Fruit fly (Drosophila melanogaster) whole organism, wandering third instar larva: Measurements from ENCODE around the gene CG34296.

Experiments
- Abd-B ChIP-seq: fragments of >200 bp; optimal IDR thresholded peaks from 2 replicates; lab custom pipeline; 2017; ENCODE audit warnings: missing biosample characterization, missing genetic modification characterization
- CG32264 ChIP-seq: fragments of 200-800 bp; sonication (Bioruptor generic); optimal IDR thresholded peaks from 2 replicates; lab custom pipeline; 2016; ENCODE audit warnings: missing biosample characterization, missing genetic modification characterization
- CG9705 ChIP-seq: fragments of 200-800 bp; sonication (Bioruptor generic); optimal IDR thresholded peaks from 2 replicates; lab custom pipeline; 2018; ENCODE audit warnings: missing biosample characterization, mild to moderate bottlenecking, missing genetic modification characterization
- CrebA ChIP-seq: fragments of 200-800 bp; sonication (Bioruptor generic); optimal IDR thresholded peaks from 2 replicates; lab custom pipeline; 2016; ENCODE audit warnings: missing biosample characterization, mild to moderate bottlenecking, missing genetic modification characterization, borderline replicate concordance
- Dfd ChIP-seq: fragments of >200 bp; optimal IDR thresholded peaks from 2 replicates; lab custom pipeline; 2017; ENCODE audit warnings: missing biosample characterization, missing genetic modification characterization
- Dif ChIP-seq: fragments of 200-275, 200-300 bp; sonication (Bioruptor generic); optimal IDR thresholded peaks from 2 replicates; lab custom pipeline; 2018; ENCODE audit warnings: missing biosample characterization, missing genetic modification characterization; ENCODE audit not compliant: partially characterized antibody
- GATAd ChIP-seq: sonication (Bioruptor generic); optimal IDR thresholded peaks from 2 replicates; lab custom pipeline; 2016; ENCODE audit warnings: missing biosample characterization, missing genetic modification characterization
- HLH106 ChIP-seq: fragments of 200-800 bp; optimal IDR thresholded peaks from 3 replicates; lab custom pipeline; 2019; ENCODE audit warnings: missing biosample characterization, mild to moderate bottlenecking, missing genetic modification characterization, moderate library complexity
- Hnf4 ChIP-seq: fragments of 200-800 bp; sonication (Bioruptor generic); optimal IDR thresholded peaks from 2 replicates; lab custom pipeline; 2016; ENCODE audit warnings: missing biosample characterization, mild to moderate bottlenecking, missing genetic modification characterization
- Hr78 ChIP-seq: fragments of >200 bp; optimal IDR thresholded peaks from 2 replicates; lab custom pipeline; 2017; ENCODE audit warnings: missing biosample characterization, missing genetic modification characterization
- Hr83 ChIP-seq: fragments of 200-300 bp; sonication (Bioruptor generic); optimal IDR thresholded peaks from 2 replicates; lab custom pipeline; 2016; ENCODE audit warnings: missing biosample characterization, mild to moderate bottlenecking, missing genetic modification characterization, moderate library complexity; ENCODE audit not compliant: poor library complexity, severe bottlenecking
- Jra ChIP-seq: sonication (Bioruptor generic); optimal IDR thresholded peaks from 2 replicates; lab custom pipeline; 2016; ENCODE audit warnings: missing biosample characterization, missing genetic modification characterization
- Mio ChIP-seq: sonication (Bioruptor generic); optimal IDR thresholded peaks from 2 replicates; lab custom pipeline; 2016; ENCODE audit warnings: missing biosample characterization, missing genetic modification characterization
- Myc ChIP-seq: fragments of >200 bp; optimal IDR thresholded peaks from 2 replicates; lab custom pipeline; 2017
- N ChIP-seq: fragments of >200 bp; optimal IDR thresholded peaks from 2 replicates; lab custom pipeline; 2018; ENCODE audit warnings: missing biosample characterization, missing external identifiers, missing genetic modification characterization
- OdsH ChIP-seq: fragments of 200-800 bp; sonication (Bioruptor generic); optimal IDR thresholded peaks from 2 replicates; lab custom pipeline; 2016; ENCODE audit warnings: missing biosample characterization, mild to moderate bottlenecking, missing genetic modification characterization
- Rel ChIP-seq, 2 experiments: fragments of 200-800 bp; sonication (Bioruptor generic) in 1 of 2; optimal IDR thresholded peaks; 2 replicates in 1 of 2; 3 replicates in 1 of 2; lab custom pipeline; 2016 to 2019; ENCODE audit warnings: mild to moderate bottlenecking in 2 of 2, missing biosample characterization in 2 of 2, missing genetic modification characterization in 2 of 2, moderate library complexity in 1 of 2
- Sp1 ChIP-seq: fragments of 200-800 bp; sonication (Bioruptor generic); optimal IDR thresholded peaks from 3 replicates; lab custom pipeline; 2019; ENCODE audit warnings: missing biosample characterization, mild to moderate bottlenecking, missing genetic modification characterization, moderate library complexity
- Vsx2 ChIP-seq: fragments of 200-300, 225-300 bp; sonication (Bioruptor generic); optimal IDR thresholded peaks from 2 replicates; lab custom pipeline; 2018; ENCODE audit warnings: missing biosample characterization, missing genetic modification characterization; ENCODE audit not compliant: partially characterized antibody
- br ChIP-seq: fragments of 200-800 bp; sonication (Bioruptor generic); optimal IDR thresholded peaks from 2 replicates; lab custom pipeline; 2016; ENCODE audit warnings: missing biosample characterization, missing genetic modification characterization
- brk ChIP-seq: fragments of 200-800 bp; sonication (Bioruptor generic); optimal IDR thresholded peaks from 2 replicates; lab custom pipeline; 2016; ENCODE audit warnings: missing biosample characterization, mild to moderate bottlenecking, missing genetic modification characterization
- dl ChIP-seq, 2 experiments: fragments of 175-275, 200-275 bp in 1 of 2; fragments of 200-275 bp in 1 of 2; sonication (Bioruptor generic); optimal IDR thresholded peaks; lab custom pipeline; 2018; ENCODE audit warnings: mild to moderate bottlenecking in 2 of 2, missing biosample characterization in 2 of 2, missing genetic modification characterization in 2 of 2, moderate library complexity in 2 of 2; ENCODE audit not compliant: partially characterized antibody in 2 of 2, insufficient read depth in 1 of 2
- dmrt93B ChIP-seq: fragments of 200-800 bp; sonication (Bioruptor generic); optimal IDR thresholded peaks from 2 replicates; lab custom pipeline; 2018; ENCODE audit warnings: missing biosample characterization, mild to moderate bottlenecking, missing genetic modification characterization
- dsf ChIP-seq: sonication (Bioruptor generic); optimal IDR thresholded peaks from 2 replicates; lab custom pipeline; 2016; ENCODE audit warnings: missing biosample characterization, missing genetic modification characterization, borderline replicate concordance
- ey ChIP-seq: fragments of 200-800 bp; sonication (Bioruptor generic); optimal IDR thresholded peaks from 2 replicates; lab custom pipeline; 2016; ENCODE audit warnings: missing biosample characterization, missing genetic modification characterization
- foxo ChIP-seq, 2 experiments: fragments of 200-800 bp; sonication (Bioruptor generic); optimal IDR thresholded peaks; 2 replicates in 1 of 2; 3 replicates in 1 of 2; lab custom pipeline; 2016 to 2017; ENCODE audit warnings: missing biosample characterization in 2 of 2, missing genetic modification characterization in 2 of 2
- fru ChIP-seq: fragments of 200-800 bp; sonication (Bioruptor generic); optimal IDR thresholded peaks from 3 replicates; lab custom pipeline; 2016; ENCODE audit warnings: missing biosample characterization, mild to moderate bottlenecking, missing genetic modification characterization
- h ChIP-seq: fragments of 200-800 bp; sonication (Bioruptor generic); optimal IDR thresholded peaks from 3 replicates; lab custom pipeline; 2016; ENCODE audit warnings: missing biosample characterization, mild to moderate bottlenecking, missing genetic modification characterization
- jim ChIP-seq: fragments of 175-275, 200-325 bp; sonication (Bioruptor generic); optimal IDR thresholded peaks from 2 replicates; lab custom pipeline; 2016; ENCODE audit warnings: missing biosample characterization, mild to moderate bottlenecking, missing genetic modification characterization
- lola ChIP-seq: fragments of >200 bp; optimal IDR thresholded peaks from 2 replicates; lab custom pipeline; 2017; ENCODE audit warnings: missing biosample characterization, missing genetic modification characterization
- pan ChIP-seq: fragments of >200 bp; optimal IDR thresholded peaks from 2 replicates; lab custom pipeline; 2017
- psq ChIP-seq: fragments of 200-800 bp; sonication (Bioruptor generic); optimal IDR thresholded peaks from 3 replicates; lab custom pipeline; 2017; ENCODE audit warnings: missing biosample characterization, mild to moderate bottlenecking, missing genetic modification characterization, moderate library complexity
- rgr ChIP-seq: fragments of 200-800 bp; sonication (Bioruptor generic); optimal IDR thresholded peaks from 3 replicates; lab custom pipeline; 2016; ENCODE audit warnings: missing biosample characterization, mild to moderate bottlenecking, missing genetic modification characterization
- sage ChIP-seq: fragments of 200-800 bp; sonication (Bioruptor generic); optimal IDR thresholded peaks from 2 replicates; lab custom pipeline; 2016; ENCODE audit warnings: missing biosample characterization, mild to moderate bottlenecking, missing genetic modification characterization
- sv ChIP-seq: fragments of 200-800 bp; sonication (Bioruptor generic); optimal IDR thresholded peaks from 3 replicates; lab custom pipeline; 2016; ENCODE audit warnings: missing biosample characterization, missing genetic modification characterization
- tai ChIP-seq: sonication (Bioruptor generic); optimal IDR thresholded peaks from 2 replicates; lab custom pipeline; 2016; ENCODE audit warnings: missing biosample characterization, missing genetic modification characterization
- usp ChIP-seq: fragments of >200 bp; optimal IDR thresholded peaks from 2 replicates; lab custom pipeline; 2017; ENCODE audit warnings: missing biosample characterization, missing genetic modification characterization
- woc ChIP-seq: sonication (Bioruptor generic); optimal IDR thresholded peaks from 2 replicates; lab custom pipeline; 2016; ENCODE audit warnings: missing biosample characterization, mild to moderate bottlenecking, missing genetic modification characterization

CG34296 gene

DNA sequence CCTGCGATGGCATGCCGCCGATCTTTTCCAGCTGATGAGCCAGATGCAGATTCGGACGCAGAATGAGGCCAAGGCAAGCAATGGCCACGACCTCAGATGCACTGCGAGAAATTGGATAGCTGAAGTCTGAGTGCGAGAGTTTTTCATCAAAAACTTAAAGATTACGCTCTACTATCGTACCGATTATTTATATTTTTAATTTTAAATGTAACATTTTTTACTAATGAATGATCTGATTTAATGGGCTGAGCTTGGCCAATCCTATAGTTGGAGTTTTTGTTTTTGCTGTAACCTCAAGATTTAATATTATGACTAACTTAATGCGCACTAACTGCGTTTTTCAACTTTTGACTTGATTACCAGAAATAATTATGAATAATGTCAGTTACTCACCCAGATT, 40.0 kb downstream of the CG34296 start:
- TF ChIP-seq dl (GFP tag; optimal IDR thresholded peaks at IDR 0.05; lab: Kevin White, UChicago; ENCODE audit: insufficient read depth in 1 of 2, partially characterized antibody in 2 of 2), result no peak
- TF ChIP-seq br (GFP tag; lab: Kevin White, UChicago), result peak; percentile 15
- TF ChIP-seq pan (lab: Kevin White, UChicago), result no peak
- no peak for TF ChIP-seq Myc (lab: Kevin White, UChicago)
- peak in 1 of 2 experiments; percentile 53 for TF ChIP-seq foxo (GFP tag; optimal IDR thresholded peaks at IDR 0.05; lab: Kevin White, UChicago)
- TF ChIP-seq HLH106 (tag; lab: Kevin White, UChicago), result peak; percentile 53
- TF ChIP-seq sage (GFP tag; lab: Kevin White, UChicago), result peak; percentile 16
- TF ChIP-seq dsf (GFP tag; lab: Kevin White, UChicago), result no peak
- peak; percentile 8 for TF ChIP-seq woc (GFP tag; lab: Kevin White, UChicago)
- TF ChIP-seq Sp1, result peak; percentile 38
- no peak for TF ChIP-seq CG32264 (GFP tag; lab: Kevin White, UChicago)
- peak; percentile 43 for TF ChIP-seq dmrt93B (GFP tag; lab: Kevin White, UChicago)
- peak; percentile 41 for TF ChIP-seq fru (GFP tag; lab: Kevin White, UChicago)
- no peak for TF ChIP-seq OdsH (GFP tag; lab: Kevin White, UChicago)
- TF ChIP-seq Abd-B (GFP tag; lab: Kevin White, UChicago), result no peak
- TF ChIP-seq, all 38 proteins: peak for 8

DNA sequence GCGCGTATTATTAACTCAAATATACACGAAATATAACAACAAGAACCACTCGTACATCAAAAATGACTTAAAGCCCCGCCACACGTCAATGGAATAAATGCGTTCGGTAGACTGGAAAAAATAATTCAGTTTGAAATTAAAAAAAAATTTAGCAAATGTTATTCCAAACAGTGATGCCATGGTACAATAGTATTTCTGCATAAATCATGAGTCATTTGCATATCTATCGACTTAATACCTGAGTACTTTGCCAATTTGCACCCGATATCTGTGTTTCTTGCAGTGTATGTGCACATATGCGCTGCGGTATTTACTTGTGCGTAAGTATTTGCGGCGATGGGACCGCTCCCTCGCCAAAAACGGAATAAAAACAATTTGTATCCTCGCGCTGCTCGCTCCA, 40.8 kb downstream of the CG34296 start:
- TF ChIP-seq jim (GFP tag; lab: Kevin White, UChicago) (no peak), sage (GFP tag; lab: Kevin White, UChicago) (peak; percentile 96), fru (GFP tag; lab: Kevin White, UChicago) (peak; percentile 96), usp (no peak), woc (GFP tag; lab: Kevin White, UChicago) (peak; percentile 93), N (GFP tag; lab: Kevin White, UChicago) (no peak), Rel (GFP tag; optimal IDR thresholded peaks at IDR 0.05; lab: Kevin White, UChicago) (peak; percentile 64), Rel (tag; optimal IDR thresholded peaks at IDR 0.05; lab: Kevin White, UChicago) (peak; percentile 85), Jra (peak; percentile 94), Hr78 (GFP tag; lab: Kevin White, UChicago) (no peak), Vsx2 (GFP tag; lab: Kevin White, UChicago) (no peak), Dif (no peak), h (peak; percentile 99), foxo (GFP tag; optimal IDR thresholded peaks at IDR 0.05; lab: Kevin White, UChicago) (peak; percentile 71 to 98), CrebA (GFP tag; lab: Kevin White, UChicago) (peak; percentile 69), OdsH (GFP tag; lab: Kevin White, UChicago) (peak; percentile 97), ey (GFP tag; lab: Kevin White, UChicago) (peak; percentile 98), psq (GFP tag; lab: Kevin White, UChicago) (peak; percentile 94), Myc (lab: Kevin White, UChicago) (no peak), dmrt93B (GFP tag; lab: Kevin White, UChicago) (peak; percentile 96), dsf (GFP tag; lab: Kevin White, UChicago) (peak; percentile 88), CG9705 (GFP tag; lab: Kevin White, UChicago) (peak; percentile 92), GATAd (GFP tag; lab: Kevin White, UChicago) (peak; percentile 92), dl (GFP tag; optimal IDR thresholded peaks at IDR 0.05; lab: Kevin White, UChicago; ENCODE audit: insufficient read depth in 1 of 2, partially characterized antibody in 2 of 2) (no peak), Sp1 (peak; percentile 97), br (GFP tag; lab: Kevin White, UChicago) (peak; percentile 98), rgr (GFP tag; lab: Kevin White, UChicago) (peak; percentile 96), tai (GFP tag; lab: Kevin White, UChicago) (peak; percentile 97), HLH106 (tag; lab: Kevin White, UChicago) (peak; percentile 97), CG32264 (GFP tag; lab: Kevin White, UChicago) (peak; percentile 95), Hr83 (GFP tag; lab: Kevin White, UChicago) (no peak), brk (GFP tag; lab: Kevin White, UChicago) (peak; percentile 93), Dfd (GFP tag; lab: Kevin White, UChicago) (peak; percentile 7), sv (GFP tag; lab: Kevin White, UChicago) (no peak), Hnf4 (GFP tag; lab: Kevin White, UChicago) (peak; percentile 97), lola (GFP tag; lab: Kevin White, UChicago) (no peak), Mio (GFP tag; lab: Kevin White, UChicago) (peak; percentile 80)
